Worm (Caenorhabditis elegans): ENCODE results near the gene Y57G11C.52.

- no peak for TF ChIP-seq unc-62 (GFP tag; optimal IDR thresholded peaks at IDR 0.05)
- no peak for TF ChIP-seq ceh-43 (GFP tag; optimal IDR thresholded peaks at IDR 0.05)
- TF ChIP-seq lin-32 (GFP tag; optimal IDR thresholded peaks at IDR 0.05), result no peak
- TF ChIP-seq hlh-1 (tag; optimal IDR thresholded peaks at IDR 0.05), result no peak
- TF ChIP-seq elt-3 (tag; optimal IDR thresholded peaks at IDR 0.05), result no peak
- no peak for TF ChIP-seq blmp-1 (tag; optimal IDR thresholded peaks at IDR 0.05)
- TF ChIP-seq snpc-4 (tag; optimal IDR thresholded peaks at IDR 0.05), result no peak
- TF ChIP-seq lsy-2 (tag; optimal IDR thresholded peaks at IDR 0.05), result no peak
- TF ChIP-seq nhr-12 (tag; optimal IDR thresholded peaks at IDR 0.05), result no peak
- no peak for TF ChIP-seq nhr-2 (tag; optimal IDR thresholded peaks at IDR 0.05)
- TF ChIP-seq mls-2 (tag; optimal IDR thresholded peaks at IDR 0.05), result no peak
- TF ChIP-seq mep-1 (tag; optimal IDR thresholded peaks at IDR 0.05), result no peak
These were observed 23.9 kb downstream of the Y57G11C.52 start for ce11 chrIV:14877657-14878056.

Data from whole organism, mixed stage, embryonic.